Worm (Caenorhabditis elegans): ENCODE data around the gene nhl-1.

DNA sequence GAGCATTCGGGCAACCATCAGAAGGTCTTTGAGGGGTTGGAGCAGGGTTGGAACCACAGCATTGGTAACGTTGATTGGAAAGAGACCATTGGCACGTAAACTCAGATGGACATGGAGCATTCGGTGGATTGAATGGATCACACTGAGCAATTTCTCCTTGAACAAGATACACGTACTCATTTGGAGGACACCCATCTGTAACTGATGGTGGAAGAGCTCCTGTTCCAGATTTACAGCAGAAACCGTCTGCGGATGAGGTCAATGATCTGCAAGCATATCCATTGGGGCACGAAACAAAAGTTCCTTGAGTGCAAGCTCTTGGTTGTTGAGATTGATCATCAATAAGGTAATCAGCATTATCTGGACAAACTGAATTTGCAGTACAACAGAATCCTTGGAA, 48.3 kb upstream of the nhl-1 start:
- TF ChIP-seq snpc-4 (tag; optimal IDR thresholded peaks at IDR 0.05) (no peak), nfya-1 (tag; optimal IDR thresholded peaks at IDR 0.05; ENCODE audit: insufficient read depth) (no peak), eor-1 (tag; optimal IDR thresholded peaks at IDR 0.05) (no peak), ztf-4 (tag; optimal IDR thresholded peaks at IDR 0.05) (no peak), R02D3.7 (tag; optimal IDR thresholded peaks at IDR 0.05) (no peak), tbx-2 (tag; optimal IDR thresholded peaks at IDR 0.05) (no peak), nhr-12 (tag; optimal IDR thresholded peaks at IDR 0.05) (no peak), elt-1 (tag; optimal IDR thresholded peaks at IDR 0.05) (no peak), nhr-76 (tag; optimal IDR thresholded peaks at IDR 0.05) (no peak), pqm-1 (tag; optimal IDR thresholded peaks at IDR 0.05) (no peak), ceh-16 (tag; optimal IDR thresholded peaks at IDR 0.05) (no peak), fkh-10 (GFP tag; optimal IDR thresholded peaks at IDR 0.05) (no peak)

Data from whole organism, L3 larva.